Worm (Caenorhabditis elegans) whole organism, L4 larva: Measurements from ENCODE around the gene F42H10.2.

Source experiments
- D1046.2 ChIP-seq: fragments of 200-800 bp; sonication (Bioruptor generic); IDR thresholded peaks from 2 replicates; pipeline ENCODE4 v1.3.6; 2022; ENCODE audit warnings: missing genetic modification characterization, missing compliant biosample characterization
- F37D6.2 ChIP-seq: sonication (generic microtip); optimal IDR thresholded peaks from 2 replicates; lab custom pipeline; 2016; ENCODE audit warnings: mild to moderate bottlenecking, missing genetic modification characterization, missing compliant biosample characterization
- F44E2.7 ChIP-seq: fragments of 200-800 bp; sonication (Bioruptor generic); IDR thresholded peaks from 2 replicates; pipeline ENCODE4 v2.1.2; 2022; ENCODE audit warnings: missing genetic modification characterization, missing compliant biosample characterization
- T20F7.1 ChIP-seq: fragments of 200-800 bp; sonication (Bioruptor generic); optimal IDR thresholded peaks from 2 replicates; lab custom pipeline; 2018; ENCODE audit warnings: mild to moderate bottlenecking, missing genetic modification characterization, missing compliant biosample characterization
- T26A8.4 ChIP-seq: fragments of 200-800 bp; sonication (Bioruptor generic); IDR thresholded peaks from 2 replicates; pipeline ENCODE4 v1.3.6; 2022; ENCODE audit warnings: missing genetic modification characterization, missing compliant biosample characterization
- Y5F2A.4 ChIP-seq: fragments of 200-800 bp; sonication (Bioruptor generic); optimal IDR thresholded peaks from 2 replicates; lab custom pipeline; 2018; ENCODE audit warnings: mild to moderate bottlenecking, missing genetic modification characterization, missing compliant biosample characterization
- Y75B8A.6 ChIP-seq: fragments of 200-800 bp; sonication (Bioruptor generic); IDR thresholded peaks from 2 replicates; pipeline ENCODE4 v1.3.6; 2022; ENCODE audit warnings: missing genetic modification reagents, missing genetic modification characterization, missing compliant biosample characterization
- ZK337.2 ChIP-seq: fragments of 200-800 bp; sonication (Bioruptor generic); IDR thresholded peaks from 2 replicates; pipeline ENCODE4 v1.3.6; 2022; ENCODE audit warnings: missing genetic modification reagents, missing genetic modification characterization, missing compliant biosample characterization
- ZK546.5 ChIP-seq, 2 experiments: sonication (generic microtip); optimal IDR thresholded peaks; 2 replicates each; lab custom pipeline; 2017; ENCODE audit warnings: missing biosample characterization in 2 of 2, missing genetic modification characterization in 2 of 2
- aly-2 ChIP-seq: sonication (generic microtip); optimal IDR thresholded peaks from 2 replicates; lab custom pipeline; 2018; ENCODE audit warnings: missing biosample characterization, missing genetic modification characterization
- ama-1 ChIP-seq: fragments of 150-350 bp; optimal IDR thresholded peaks from 2 replicates; lab custom pipeline; 2014; ENCODE audit warnings: inconsistent platforms, mixed read lengths
- ceh-32 ChIP-seq: sonication (generic microtip); optimal IDR thresholded peaks from 2 replicates; lab custom pipeline; 2016; ENCODE audit warnings: mild to moderate bottlenecking, missing genetic modification characterization, missing compliant biosample characterization; ENCODE audit not compliant: poor library complexity
- ceh-82 ChIP-seq: sonication (generic microtip); optimal IDR thresholded peaks from 2 replicates; lab custom pipeline; 2017; ENCODE audit warnings: missing biosample characterization, missing genetic modification characterization
- ces-1 ChIP-seq: fragments of 150-350 bp; sonication (generic microtip); optimal IDR thresholded peaks from 4 replicates; lab custom pipeline; 2014; ENCODE audit warnings: missing biosample characterization, missing genetic modification reagents, missing genetic modification characterization
- daf-8 ChIP-seq: fragments of 200-800 bp; sonication (Bioruptor generic); IDR thresholded peaks from 2 replicates; pipeline ENCODE4 v1.3.6; 2022; ENCODE audit warnings: missing genetic modification characterization, missing compliant biosample characterization
- dmd-9 ChIP-seq: fragments of 200-800 bp; sonication (Bioruptor generic); IDR thresholded peaks from 2 replicates; pipeline ENCODE4 v1.3.6; 2022; ENCODE audit warnings: missing genetic modification reagents, missing genetic modification characterization, missing compliant biosample characterization
- dpl-1 ChIP-seq: fragments of 150-350 bp; optimal IDR thresholded peaks from 2 replicates; lab custom pipeline; 2014; ENCODE audit warnings: missing biosample characterization, missing genetic modification reagents, missing genetic modification characterization
- duxl-1 ChIP-seq: sonication (generic microtip); optimal IDR thresholded peaks from 2 replicates; lab custom pipeline; 2016; ENCODE audit warnings: mild to moderate bottlenecking, missing genetic modification characterization, moderate library complexity, missing compliant biosample characterization; ENCODE audit not compliant: poor library complexity
- egl-27 ChIP-seq: sonication (generic microtip); optimal IDR thresholded peaks from 3 replicates; lab custom pipeline; 2017; ENCODE audit warnings: missing biosample characterization, missing genetic modification reagents, missing genetic modification characterization
- fkh-10 ChIP-seq: fragments of 150-350 bp; optimal IDR thresholded peaks from 2 replicates; lab custom pipeline; 2014; ENCODE audit warnings: missing biosample characterization, missing genetic modification reagents, missing genetic modification characterization
- fos-1 ChIP-seq: fragments of 150-350 bp; optimal IDR thresholded peaks from 2 replicates; lab custom pipeline; 2014; ENCODE audit warnings: missing biosample characterization, missing genetic modification characterization
- hlh-30 ChIP-seq: sonication (generic microtip); optimal IDR thresholded peaks from 2 replicates; lab custom pipeline; 2017; ENCODE audit warnings: antibody characterized with exemption, mild to moderate bottlenecking, missing genetic modification characterization, missing compliant biosample characterization; ENCODE audit not compliant: insufficient read depth
- jun-1 ChIP-seq: fragments of 150-350 bp; optimal IDR thresholded peaks from 2 replicates; lab custom pipeline; 2014; ENCODE audit warnings: missing biosample characterization, missing genetic modification reagents, missing genetic modification characterization
- lim-7 ChIP-seq: fragments of 200-800 bp; sonication (Bioruptor generic); IDR thresholded peaks from 2 replicates; pipeline ENCODE4 v1.3.6; 2022; ENCODE audit warnings: missing genetic modification characterization, missing compliant biosample characterization
- lin-1 ChIP-seq: fragments of 200-800 bp; sonication (Bioruptor generic); IDR thresholded peaks from 2 replicates; pipeline ENCODE4 v1.3.6; 2022; ENCODE audit warnings: missing genetic modification reagents, missing genetic modification characterization, missing compliant biosample characterization
- lin-13 ChIP-seq: fragments of 150-350 bp; optimal IDR thresholded peaks from 2 replicates; lab custom pipeline; 2014; ENCODE audit warnings: missing biosample characterization, missing genetic modification reagents, missing genetic modification characterization
- lin-15B ChIP-seq: fragments of 150-350 bp; sonication (generic microtip); optimal IDR thresholded peaks from 3 replicates; lab custom pipeline; 2014; ENCODE audit warnings: missing biosample characterization, missing genetic modification characterization
- lin-29 ChIP-seq: fragments of 200-800 bp; sonication (Bioruptor generic); IDR thresholded peaks from 2 replicates; pipeline ENCODE4 v1.3.6; 2022; ENCODE audit warnings: missing genetic modification reagents, missing genetic modification characterization, missing compliant biosample characterization
- lin-38 ChIP-seq: fragments of 200-800 bp; sonication (Bioruptor generic); IDR thresholded peaks from 2 replicates; pipeline ENCODE4 v1.3.6; 2022; ENCODE audit warnings: missing genetic modification reagents, missing genetic modification characterization, missing compliant biosample characterization
- lir-3 ChIP-seq: sonication (generic microtip); optimal IDR thresholded peaks from 2 replicates; lab custom pipeline; 2016; ENCODE audit warnings: mild to moderate bottlenecking, missing genetic modification characterization, missing compliant biosample characterization
- lsy-2 ChIP-seq, 2 experiments: fragments of 150-350 bp in 1 of 2; sonication (generic microtip) in 1 of 2; optimal IDR thresholded peaks; 2 replicates each; lab custom pipeline; 2014 to 2017; ENCODE audit warnings: missing biosample characterization in 2 of 2, missing genetic modification characterization in 2 of 2
- madf-9 ChIP-seq: fragments of 200-800 bp; sonication (Bioruptor generic); conservative IDR thresholded peaks from 2 replicates; pipeline ENCODE4 v1.3.6; 2022; ENCODE audit warnings: missing genetic modification reagents, missing genetic modification characterization, missing compliant biosample characterization
- mdl-1 ChIP-seq, 2 experiments: fragments of 150-350 bp in 1 of 2; sonication (generic microtip) in 1 of 2; optimal IDR thresholded peaks; 2 replicates each; lab custom pipeline; 2014 to 2017; ENCODE audit warnings: missing biosample characterization in 2 of 2, missing genetic modification characterization in 2 of 2
- mdt-29 ChIP-seq: fragments of 200-800 bp; sonication (Bioruptor generic); IDR thresholded peaks from 2 replicates; pipeline ENCODE4 v1.3.6; 2022; ENCODE audit warnings: missing genetic modification reagents, missing genetic modification characterization, missing compliant biosample characterization
- mep-1 ChIP-seq: fragments of 150-350 bp; sonication (generic microtip); optimal IDR thresholded peaks from 3 replicates; lab custom pipeline; 2014; ENCODE audit warnings: missing biosample characterization, missing genetic modification characterization
- nhr-11 ChIP-seq: fragments of 150-350 bp; optimal IDR thresholded peaks from 2 replicates; lab custom pipeline; 2014; ENCODE audit warnings: missing biosample characterization, missing genetic modification characterization
- nhr-28 ChIP-seq: fragments of 150-350 bp; optimal IDR thresholded peaks from 2 replicates; lab custom pipeline; 2014; ENCODE audit warnings: missing biosample characterization, missing genetic modification characterization
- nhr-6 ChIP-seq: fragments of 150-350 bp; optimal IDR thresholded peaks from 2 replicates; lab custom pipeline; 2014; ENCODE audit warnings: missing biosample characterization, missing genetic modification characterization
- pqm-1 ChIP-seq: sonication (generic microtip); optimal IDR thresholded peaks from 2 replicates; lab custom pipeline; 2017; ENCODE audit warnings: missing biosample characterization, missing genetic modification characterization
- skn-1 ChIP-seq: fragments of 150-350 bp; optimal IDR thresholded peaks from 2 replicates; lab custom pipeline; 2014; ENCODE audit warnings: missing biosample characterization, missing genetic modification characterization
- spr-1 ChIP-seq: sonication (generic microtip); optimal IDR thresholded peaks from 2 replicates; lab custom pipeline; 2016; ENCODE audit warnings: mild to moderate bottlenecking, missing genetic modification characterization, missing compliant biosample characterization
- spr-3 ChIP-seq: fragments of 200-800 bp; sonication (Bioruptor generic); optimal IDR thresholded peaks from 2 replicates; lab custom pipeline; 2018; ENCODE audit warnings: mild to moderate bottlenecking, missing genetic modification characterization, missing compliant biosample characterization
- tag-97 ChIP-seq: fragments of 200-800 bp; sonication (Bioruptor generic); IDR thresholded peaks from 2 replicates; pipeline ENCODE4 v1.3.6; 2022; ENCODE audit warnings: missing genetic modification characterization, missing compliant biosample characterization
- tra-1 ChIP-seq: fragments of 200-800 bp; sonication (Bioruptor generic); IDR thresholded peaks from 2 replicates; pipeline ENCODE4 v1.3.6; 2022; ENCODE audit warnings: missing genetic modification reagents, missing genetic modification characterization, missing compliant biosample characterization
- unc-130 ChIP-seq: sonication (generic microtip); optimal IDR thresholded peaks from 2 replicates; lab custom pipeline; 2016; ENCODE audit warnings: missing genetic modification reagents, missing genetic modification characterization, missing compliant biosample characterization
- unc-39 ChIP-seq: sonication (generic microtip); optimal IDR thresholded peaks from 2 replicates; lab custom pipeline; 2017; ENCODE audit warnings: missing biosample characterization, missing genetic modification characterization
- unc-62 ChIP-seq, 3 experiments: fragments of 150-350 bp in 1 of 3; sonication (generic microtip); optimal IDR thresholded peaks in 2 of 3; peaks in 1 of 3; 1 replicate in 1 of 3; 2 replicates in 2 of 3; lab custom pipeline; 2014 to 2017; ENCODE audit warnings: missing biosample characterization in 3 of 3, missing genetic modification characterization in 3 of 3, missing genetic modification reagents in 3 of 3, missing genotype in 1 of 3
- vab-7 ChIP-seq: fragments of 200-800 bp; sonication (Bioruptor generic); IDR thresholded peaks from 2 replicates; pipeline ENCODE4 v1.3.6; 2022; ENCODE audit warnings: missing genetic modification reagents, missing genetic modification characterization, missing compliant biosample characterization
- zag-1 ChIP-seq: fragments of 150-350 bp; optimal IDR thresholded peaks from 2 replicates; lab custom pipeline; 2014; ENCODE audit warnings: missing biosample characterization, missing genetic modification characterization
- zfp-2 ChIP-seq: sonication (generic microtip); optimal IDR thresholded peaks from 2 replicates; lab custom pipeline; 2016; ENCODE audit warnings: mild to moderate bottlenecking, missing genetic modification characterization, missing compliant biosample characterization
- zip-11 ChIP-seq: fragments of 200-800 bp; sonication (Bioruptor generic); IDR thresholded peaks from 2 replicates; pipeline ENCODE4 v1.3.6; 2022; ENCODE audit warnings: missing genetic modification characterization, missing compliant biosample characterization

Gene F42H10.2

DNA sequence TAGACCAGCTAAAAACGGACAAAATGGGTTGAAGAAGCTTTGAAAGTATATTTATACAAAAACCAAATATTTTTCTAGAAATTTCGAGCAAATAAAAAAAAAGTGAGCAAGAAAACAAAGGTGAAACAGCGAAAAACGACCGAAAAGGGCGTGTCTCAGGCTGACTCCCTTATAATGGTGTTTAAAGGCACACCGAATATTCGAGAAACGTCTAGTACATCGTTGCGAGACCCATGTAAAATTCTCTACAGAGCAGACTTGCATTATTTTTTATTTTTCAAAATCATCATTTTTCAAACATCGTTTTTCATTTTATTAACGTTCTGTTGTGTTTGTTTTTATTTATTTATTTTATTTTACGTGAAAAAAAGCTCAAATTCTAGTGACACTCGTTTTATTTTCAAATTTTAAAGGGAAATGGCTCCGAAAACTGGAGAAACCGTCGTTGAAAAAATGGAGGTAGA lies 43.4 kb upstream of the F42H10.2 start, which contains the start of gene rpn-3 (continued):
- TF ChIP-seq lin-1 (GFP tag; lab: Robert Waterston, UW) = peak; percentile 68; the same call in 1 of the 2 replicates
- TF ChIP-seq pqm-1 (tag; lab: Kevin White, UChicago) = peak; percentile 42
- no peak for TF ChIP-seq Y5F2A.4 (GFP tag; lab: Kevin White, UChicago)
- TF ChIP-seq spr-3 = peak; percentile 78
- peak; percentile 96 for TF ChIP-seq T26A8.4
- peak; percentile 88 for TF ChIP-seq F37D6.2 (tag; lab: Kevin White, UChicago)
- TF ChIP-seq ama-1 (lab: Kevin White, UChicago) = peak; percentile 75
- TF ChIP-seq dmd-9 (GFP tag; lab: Robert Waterston, UW) = peak; percentile 81
- no peak for TF ChIP-seq unc-39 (tag; lab: Kevin White, UChicago)
- TF ChIP-seq zip-11 (GFP tag; lab: Robert Waterston, UW) = no peak
- TF ChIP-seq daf-8 (GFP tag; lab: Robert Waterston, UW) = no peak
- TF ChIP-seq hlh-30 (tag; lab: Kevin White, UChicago) = peak; percentile 94
- TF ChIP-seq mdt-29 = peak; percentile 99
- no peak for TF ChIP-seq lim-7 (GFP tag; lab: Robert Waterston, UW)
- TF ChIP-seq dpl-1 (GFP tag; lab: Kevin White, UChicago) = peak; percentile 89
- peak; percentile 91 to 98 for TF ChIP-seq lsy-2 (tag; optimal IDR thresholded peaks at IDR 0.05; lab: Kevin White, UChicago)
- no peak for TF ChIP-seq D1046.2 (GFP tag; lab: Robert Waterston, UW)
- TF ChIP-seq lin-13 (GFP tag; lab: Kevin White, UChicago) = peak; percentile 93
- TF ChIP-seq lin-15B (tag; lab: Kevin White, UChicago) = peak; percentile 73
- TF ChIP-seq aly-2 (tag; lab: Kevin White, UChicago) = no peak
- TF ChIP-seq tra-1 (GFP tag; lab: Robert Waterston, UW) = peak; percentile 91
- TF ChIP-seq lir-3 (tag; lab: Kevin White, UChicago) = peak; percentile 61
- peak; percentile 74 for TF ChIP-seq jun-1 (tag; lab: Kevin White, UChicago)
- peak; percentile 94 for TF ChIP-seq nhr-6 (tag; lab: Kevin White, UChicago)
- TF ChIP-seq mep-1 (tag; lab: Kevin White, UChicago) = peak; percentile 98
- TF ChIP-seq ZK337.2 = no peak
- peak; percentile 92 for TF ChIP-seq T20F7.1 (GFP tag; lab: Kevin White, UChicago)
- peak in 1 of 2 experiments; percentile 48 for TF ChIP-seq mdl-1 (tag; optimal IDR thresholded peaks at IDR 0.05; lab: Kevin White, UChicago)
- peak; percentile 36 for TF ChIP-seq ceh-32 (tag; lab: Kevin White, UChicago)
- TF ChIP-seq ces-1 (GFP tag; lab: Kevin White, UChicago) = peak; percentile 24
- TF ChIP-seq nhr-11 (tag; lab: Kevin White, UChicago) = peak; percentile 98
- peak; percentile 66 for TF ChIP-seq madf-9 (GFP tag; lab: Robert Waterston, UW)
- TF ChIP-seq ZK546.5 (tag; optimal IDR thresholded peaks at IDR 0.05; lab: Kevin White, UChicago) = no peak
- TF ChIP-seq lin-29 = peak; percentile 74
- 0 out of 2 replicates have a peak, but pooled peaks have one; percentile 8 for TF ChIP-seq Y75B8A.6
- TF ChIP-seq lin-38 (GFP tag; lab: Robert Waterston, UW) = peak; percentile 99
- no peak for TF ChIP-seq skn-1 (tag; lab: Kevin White, UChicago)
- TF ChIP-seq spr-1 (tag; lab: Kevin White, UChicago) = peak; percentile 87
- peak; percentile 76 for TF ChIP-seq duxl-1 (tag; lab: Kevin White, UChicago)
- TF ChIP-seq unc-130 (GFP tag; lab: Kevin White, UChicago) = peak; percentile 74
- peak in 1 of 2 experiments; percentile 72 for TF ChIP-seq unc-62 (GFP tag; optimal IDR thresholded peaks at IDR 0.05 in 1 of 2; lab: Kevin White, UChicago)
- no peak for TF ChIP-seq unc-62 (tag; optimal IDR thresholded peaks at IDR 0.05; lab: Kevin White, UChicago)
- TF ChIP-seq zfp-2 (tag; lab: Kevin White, UChicago) = peak; percentile 75
- no peak for TF ChIP-seq zag-1
- TF ChIP-seq ceh-82 (tag; lab: Kevin White, UChicago) = no peak
- no peak for TF ChIP-seq fos-1 (tag; lab: Kevin White, UChicago)
- peak; percentile 96 for TF ChIP-seq nhr-28 (tag; lab: Kevin White, UChicago)
- peak; percentile 89 for TF ChIP-seq fkh-10 (GFP tag; lab: Kevin White, UChicago)
- no peak; the same call in 1 of the 2 replicates for TF ChIP-seq vab-7 (GFP tag; lab: Robert Waterston, UW)
- TF ChIP-seq tag-97 (GFP tag; lab: Robert Waterston, UW) = no peak
- 0 out of 2 replicates have a peak, but pooled peaks have one; percentile 18 for TF ChIP-seq F44E2.7 (GFP tag; lab: Robert Waterston, UW)
- TF ChIP-seq egl-27 (tag; lab: Kevin White, UChicago) = no peak
